Comparison of ENCODE assay signal across 3 fruit fly cellular contexts in the genomic region with DNA sequence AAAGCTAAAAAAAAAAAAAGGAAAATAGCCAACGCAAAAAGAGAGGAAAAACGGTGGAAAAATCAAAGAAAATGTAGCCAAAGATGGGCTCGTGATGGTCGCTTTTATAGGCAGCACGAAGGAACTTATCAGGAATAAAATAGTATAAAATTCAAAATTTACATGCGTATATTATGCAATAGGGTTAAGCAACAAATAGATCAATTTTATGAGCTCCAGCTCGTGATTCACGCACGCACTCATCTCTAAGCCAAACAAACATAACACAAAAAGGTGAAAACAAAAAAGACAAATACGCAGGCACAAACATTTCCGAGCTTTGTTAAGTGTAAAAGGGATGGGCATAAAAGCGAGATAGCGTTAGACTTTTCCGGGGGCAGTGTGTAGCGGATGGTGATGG.
TF ChIP-seq lines count a peak whose summit lies in the region.

No protein-coding gene starts in this region.

- TF ChIP-seq CTCF in whole organism, embryonic (GFP tag; optimal IDR thresholded peaks at IDR 0.05; lab: Kevin White, UChicago): no peak

TF ChIP-seq in whole organism, embryonic, 481 proteins besides CTCF, POLR2A, EP300 and RAD21 (continues in another document):
- TF ChIP-seq CG6272 (GFP tag; IDR thresholded peaks at IDR 0.05; lab: Robert Waterston, UW): peak; percentile 17; the same call in 1 of the 2 replicates
- peak; percentile 62 for TF ChIP-seq lmd (GFP tag; IDR thresholded peaks at IDR 0.05; lab: Robert Waterston, UW)
- no peak for TF ChIP-seq Elba2 (GFP tag; optimal IDR thresholded peaks at IDR 0.05; lab: Kevin White, UChicago)
- TF ChIP-seq HLH4C (GFP tag; IDR thresholded peaks at IDR 0.05; lab: Robert Waterston, UW; ENCODE audit: partially characterized antibody): peak; percentile 60
- TF ChIP-seq Hand (GFP tag; optimal IDR thresholded peaks at IDR 0.05; lab: Kevin White, UChicago): no peak
- TF ChIP-seq sr (GFP tag; IDR thresholded peaks at IDR 0.05; lab: Robert Waterston, UW): no peak
- peak; percentile 51 for TF ChIP-seq unpg (GFP tag; optimal IDR thresholded peaks at IDR 0.05; lab: Kevin White, UChicago)
- no peak for TF ChIP-seq MTF-1 (GFP tag; optimal IDR thresholded peaks at IDR 0.05; lab: Kevin White, UChicago; ENCODE audit: borderline replicate concordance)
- TF ChIP-seq br (optimal IDR thresholded peaks at IDR 0.05; lab: Kevin White, UChicago): no peak
- peak; percentile 36; the same call in 1 of the 2 replicates for TF ChIP-seq CG11247 (GFP tag; IDR thresholded peaks at IDR 0.05; lab: Robert Waterston, UW)
- peak; percentile 63; the same call in 1 of the 3 replicates for TF ChIP-seq H15 (GFP tag; IDR thresholded peaks at IDR 0.05; lab: Robert Waterston, UW)
- TF ChIP-seq tap (tag; optimal IDR thresholded peaks at IDR 0.05; lab: Kevin White, UChicago): peak; percentile 30
- peak; percentile 55 for TF ChIP-seq CG17359 (tag; optimal IDR thresholded peaks at IDR 0.05; lab: Kevin White, UChicago)
- peak; percentile 51 for TF ChIP-seq BEAF-32 (GFP tag; optimal IDR thresholded peaks at IDR 0.05; lab: Kevin White, UChicago)
- TF ChIP-seq Adf1 (GFP tag; IDR thresholded peaks at IDR 0.05; lab: Robert Waterston, UW): no peak
- no peak for TF ChIP-seq hbn (GFP tag; IDR thresholded peaks at IDR 0.05; lab: Robert Waterston, UW; ENCODE audit: partially characterized antibody)
- TF ChIP-seq CG1603 (tag; optimal IDR thresholded peaks at IDR 0.05; lab: Kevin White, UChicago): peak; percentile 42
- no peak for TF ChIP-seq CG12104 (GFP tag; optimal IDR thresholded peaks at IDR 0.05; lab: Kevin White, UChicago)
- peak; percentile 45 for TF ChIP-seq CG1024 (GFP tag; IDR thresholded peaks at IDR 0.05; lab: Robert Waterston, UW)
- TF ChIP-seq slou (GFP tag; optimal IDR thresholded peaks at IDR 0.05; lab: Kevin White, UChicago): peak; percentile 4
- peak in 1 of 3 experiments; percentile 43 for TF ChIP-seq lola (GFP tag; optimal IDR thresholded peaks at IDR 0.05; lab: Kevin White, UChicago)
- TF ChIP-seq cato (GFP tag; optimal IDR thresholded peaks at IDR 0.05; lab: Kevin White, UChicago; ENCODE audit: borderline replicate concordance): peak; percentile 21
- peak; percentile 9 for TF ChIP-seq nerfin-1 (tag; optimal IDR thresholded peaks at IDR 0.05; lab: Kevin White, UChicago)
- TF ChIP-seq HLH54F (GFP tag; optimal IDR thresholded peaks at IDR 0.05; lab: Kevin White, UChicago): no peak
- peak; percentile 49 for TF ChIP-seq HLH3B (GFP tag; IDR thresholded peaks at IDR 0.05; lab: Robert Waterston, UW)
- TF ChIP-seq slbo (GFP tag; IDR thresholded peaks at IDR 0.05; lab: Robert Waterston, UW): 0 out of 2 replicates have a peak, but pooled peaks have one; percentile 32

TF ChIP-seq in whole organism, prepupa, 60 proteins besides CTCF, POLR2A, EP300 and RAD21 (continues in another document):
- peak; percentile 1 for TF ChIP-seq Hr39 (GFP tag; optimal IDR thresholded peaks at IDR 0.05; lab: Kevin White, UChicago)
- peak; percentile 60 for TF ChIP-seq CG6276 (GFP tag; optimal IDR thresholded peaks at IDR 0.05; lab: Kevin White, UChicago)
- peak; percentile 32 for TF ChIP-seq pdm3 (GFP tag; optimal IDR thresholded peaks at IDR 0.05; lab: Kevin White, UChicago)
- TF ChIP-seq Sox102F (GFP tag; optimal IDR thresholded peaks at IDR 0.05; lab: Kevin White, UChicago): no peak
- no peak for TF ChIP-seq dsx (GFP tag; optimal IDR thresholded peaks at IDR 0.05; lab: Kevin White, UChicago; ENCODE audit: poor library complexity, severe bottlenecking)
- no peak for TF ChIP-seq CG6854 (GFP tag; optimal IDR thresholded peaks at IDR 0.05; lab: Kevin White, UChicago)
- TF ChIP-seq CG8319 (GFP tag; optimal IDR thresholded peaks at IDR 0.05; lab: Kevin White, UChicago): no peak
- TF ChIP-seq CG10631 (GFP tag; optimal IDR thresholded peaks at IDR 0.05; lab: Kevin White, UChicago): peak; percentile 32
- no peak for TF ChIP-seq CG3032 (tag; optimal IDR thresholded peaks at IDR 0.05; lab: Kevin White, UChicago)
- peak; percentile 73 for TF ChIP-seq CG32006 (GFP tag; optimal IDR thresholded peaks at IDR 0.05; lab: Kevin White, UChicago)
- TF ChIP-seq CG7368 (GFP tag; optimal IDR thresholded peaks at IDR 0.05; lab: Kevin White, UChicago): no peak
- TF ChIP-seq acj6 (GFP tag; optimal IDR thresholded peaks at IDR 0.05; lab: Kevin White, UChicago): no peak
- peak; percentile 31 for TF ChIP-seq Lpt (GFP tag; optimal IDR thresholded peaks at IDR 0.05; lab: Kevin White, UChicago)
- no peak for TF ChIP-seq Ets96B (tag; optimal IDR thresholded peaks at IDR 0.05; lab: Kevin White, UChicago)
- peak; percentile 81 for TF ChIP-seq CG15336 (GFP tag; IDR thresholded peaks at IDR 0.05; lab: Robert Waterston, UW)
- no peak for TF ChIP-seq fd59A (GFP tag; optimal IDR thresholded peaks at IDR 0.05; lab: Kevin White, UChicago)
- no peak for TF ChIP-seq Hr38 (GFP tag; optimal IDR thresholded peaks at IDR 0.05; lab: Kevin White, UChicago)
- peak; percentile 75 for TF ChIP-seq Eip78C (GFP tag; lab: Kevin White, UChicago)
- no peak for TF ChIP-seq CG6792 (GFP tag; optimal IDR thresholded peaks at IDR 0.05; lab: Kevin White, UChicago)
- no peak for TF ChIP-seq topi (GFP tag; optimal IDR thresholded peaks at IDR 0.05; lab: Kevin White, UChicago)
- no peak for TF ChIP-seq Met (GFP tag; optimal IDR thresholded peaks at IDR 0.05; lab: Kevin White, UChicago)
- TF ChIP-seq Blimp-1 (GFP tag; optimal IDR thresholded peaks at IDR 0.05; lab: Kevin White, UChicago): no peak
- peak; percentile 43 for TF ChIP-seq dac (GFP tag; optimal IDR thresholded peaks at IDR 0.05; lab: Kevin White, UChicago)
- TF ChIP-seq salr (GFP tag; optimal IDR thresholded peaks at IDR 0.05; lab: Kevin White, UChicago): peak in 1 of 2 experiments; percentile 49
- TF ChIP-seq ss (GFP tag; optimal IDR thresholded peaks at IDR 0.05; lab: Kevin White, UChicago): peak in 1 of 2 experiments; percentile 16
- TF ChIP-seq CG11762 (GFP tag; optimal IDR thresholded peaks at IDR 0.05; lab: Kevin White, UChicago; ENCODE audit: insufficient read depth): no peak
- no peak for TF ChIP-seq Eip75B (GFP tag; optimal IDR thresholded peaks at IDR 0.05; lab: Kevin White, UChicago)
- peak; percentile 31 for TF ChIP-seq achi (GFP tag; optimal IDR thresholded peaks at IDR 0.05; lab: Kevin White, UChicago)
- peak; percentile 27 for TF ChIP-seq CG4318 (GFP tag; optimal IDR thresholded peaks at IDR 0.05; lab: Kevin White, UChicago)
- TF ChIP-seq Eip93F (GFP tag; optimal IDR thresholded peaks at IDR 0.05; lab: Kevin White, UChicago): no peak
- TF ChIP-seq CG16779 (tag; optimal IDR thresholded peaks at IDR 0.05; lab: Kevin White, UChicago): no peak
- peak; percentile 64 for TF ChIP-seq svp (GFP tag; lab: Kevin White, UChicago)

TF ChIP-seq in whole organism, pupa, 21 proteins besides CTCF, POLR2A, EP300 and RAD21:
- TF ChIP-seq gl (tag; optimal IDR thresholded peaks at IDR 0.05; lab: Kevin White, UChicago): no peak
- no peak for TF ChIP-seq CG8159 (tag; optimal IDR thresholded peaks at IDR 0.05; lab: Kevin White, UChicago)
- TF ChIP-seq CG8301 (tag; optimal IDR thresholded peaks at IDR 0.05; lab: Kevin White, UChicago): peak; percentile 46
- no peak for TF ChIP-seq Snoo (tag; optimal IDR thresholded peaks at IDR 0.05; lab: Kevin White, UChicago)
- TF ChIP-seq CG32121 (GFP tag; IDR thresholded peaks at IDR 0.05; lab: Robert Waterston, UW): peak; percentile 54
- peak; percentile 58 for TF ChIP-seq Pif1A (GFP tag; optimal IDR thresholded peaks at IDR 0.05; lab: Kevin White, UChicago)
- no peak for TF ChIP-seq CG10348 (GFP tag; IDR thresholded peaks at IDR 0.05; lab: Robert Waterston, UW)
- TF ChIP-seq CG9948 (tag; optimal IDR thresholded peaks at IDR 0.05; lab: Kevin White, UChicago): peak; percentile 9
- TF ChIP-seq CG34367 (tag; optimal IDR thresholded peaks at IDR 0.05; lab: Kevin White, UChicago): no peak
- no peak for TF ChIP-seq EcR (GFP tag; optimal IDR thresholded peaks at IDR 0.05; lab: Kevin White, UChicago)
- TF ChIP-seq CG4496 (GFP tag; IDR thresholded peaks at IDR 0.05; lab: Robert Waterston, UW): peak; percentile 72
- TF ChIP-seq Ets98B (GFP tag; IDR thresholded peaks at IDR 0.05; lab: Robert Waterston, UW): peak; percentile 82
- TF ChIP-seq CG14655 (GFP tag; optimal IDR thresholded peaks at IDR 0.05; lab: Kevin White, UChicago): peak; percentile 64
- TF ChIP-seq CG12605 (GFP tag; IDR thresholded peaks at IDR 0.05; lab: Robert Waterston, UW): peak; percentile 61
- no peak for TF ChIP-seq D1 (tag; optimal IDR thresholded peaks at IDR 0.05; lab: Kevin White, UChicago)
- TF ChIP-seq rn (GFP tag; IDR thresholded peaks at IDR 0.05; lab: Robert Waterston, UW): no peak
- no peak for TF ChIP-seq CG13204 (GFP tag; optimal IDR thresholded peaks at IDR 0.05; lab: Kevin White, UChicago)
- peak; percentile 78 for TF ChIP-seq fd96Ca (GFP tag; IDR thresholded peaks at IDR 0.05; lab: Robert Waterston, UW)
- no peak for TF ChIP-seq CG17806 (tag; optimal IDR thresholded peaks at IDR 0.05; lab: Kevin White, UChicago)
- peak; percentile 40 for TF ChIP-seq Pif1B (GFP tag; optimal IDR thresholded peaks at IDR 0.05; lab: Kevin White, UChicago)
- no peak for TF ChIP-seq CG15710 (tag; optimal IDR thresholded peaks at IDR 0.05; lab: Kevin White, UChicago)
